Fruit fly (Drosophila melanogaster): ENCODE measurements around the gene CG6324.

The CG6324 gene

dm6 chrX:15475791-15476190 is at the start of gene CG6324:
TSS of gene CG6324 (plus strand) at chrX:15476091.
- TF ChIP-seq acj6 (GFP tag; optimal IDR thresholded peaks at IDR 0.05): no peak
- TF ChIP-seq dsx (GFP tag; optimal IDR thresholded peaks at IDR 0.05; ENCODE audit: poor library complexity, severe bottlenecking): peak; percentile 7

- TF ChIP-seq dsx (GFP tag; optimal IDR thresholded peaks at IDR 0.05; ENCODE audit: poor library complexity, severe bottlenecking) (no peak), Hr4 (GFP tag; optimal IDR thresholded peaks at IDR 0.05) (no peak), Eip93F (GFP tag; optimal IDR thresholded peaks at IDR 0.05) (no peak), Sox102F (GFP tag; optimal IDR thresholded peaks at IDR 0.05) (no peak), CG6163 (GFP tag; IDR thresholded peaks at IDR 0.05) (no peak), dac (GFP tag; optimal IDR thresholded peaks at IDR 0.05) (no peak), svp (GFP tag) (no peak), spab (GFP tag; optimal IDR thresholded peaks at IDR 0.05) (no peak), net (GFP tag; optimal IDR thresholded peaks at IDR 0.05) (no peak)
Measured at dm6 chrX:15441245-15441644, 34.6 kb upstream of the CG6324 start, which contains the start of gene Cngl. TSS of gene Cngl (minus strand) at chrX:15441252.

DNA sequence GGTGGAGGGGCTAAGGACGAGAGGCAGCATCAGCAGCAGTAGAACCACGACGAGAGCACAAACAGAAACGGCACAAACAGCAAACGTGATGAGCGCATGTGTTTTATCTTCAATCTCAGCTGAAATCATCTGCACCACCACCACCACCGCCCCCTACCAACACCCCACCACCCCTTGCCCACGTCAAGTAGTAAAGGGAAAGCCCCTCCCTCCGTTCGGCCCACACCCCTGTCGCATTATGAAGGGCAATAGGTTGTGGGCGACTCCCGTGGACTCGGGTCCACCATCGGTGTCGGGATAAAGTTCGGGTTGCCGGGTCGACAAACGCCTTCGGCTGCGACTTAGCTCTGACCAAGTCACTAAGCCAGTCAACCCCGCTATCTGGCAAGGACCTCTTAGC is 32.4 kb upstream of the CG6324 start:
- TF ChIP-seq Hr39 (GFP tag; optimal IDR thresholded peaks at IDR 0.05) (no peak), CG8319 (GFP tag; optimal IDR thresholded peaks at IDR 0.05) (no peak), CG6276 (GFP tag; optimal IDR thresholded peaks at IDR 0.05) (no peak), cyc (GFP tag; optimal IDR thresholded peaks at IDR 0.05) (no peak), CG11294 (GFP tag; IDR thresholded peaks at IDR 0.05) (no peak), fd85E (GFP tag; optimal IDR thresholded peaks at IDR 0.05) (no peak), CG3919 (GFP tag; optimal IDR thresholded peaks at IDR 0.05) (no peak), fd59A (GFP tag; optimal IDR thresholded peaks at IDR 0.05) (no peak), lz (GFP tag; optimal IDR thresholded peaks at IDR 0.05) (no peak), CG8632 (GFP tag; optimal IDR thresholded peaks at IDR 0.05) (no peak), pdm3 (GFP tag; optimal IDR thresholded peaks at IDR 0.05) (no peak), salr (GFP tag; optimal IDR thresholded peaks at IDR 0.05) (no peak), Eip78C (GFP tag) (no peak), spab (GFP tag; optimal IDR thresholded peaks at IDR 0.05) (no peak), CG34406 (GFP tag; optimal IDR thresholded peaks at IDR 0.05) (no peak), CG6854 (GFP tag; optimal IDR thresholded peaks at IDR 0.05) (no peak), OdsH (GFP tag; optimal IDR thresholded peaks at IDR 0.05) (no peak), CG16779 (tag; optimal IDR thresholded peaks at IDR 0.05) (no peak), CG31627 (GFP tag; optimal IDR thresholded peaks at IDR 0.05) (no peak)

dm6 chrX:15448136-15448535 is 27.8 kb upstream of the CG6324 start:
- TF ChIP-seq svp (GFP tag) (peak; percentile 92), CG31627 (GFP tag; optimal IDR thresholded peaks at IDR 0.05) (no peak)

- TF ChIP-seq CG15336 (GFP tag; IDR thresholded peaks at IDR 0.05) (peak; percentile 17; the same call in 1 of the 2 replicates), Gug (GFP tag; IDR thresholded peaks at IDR 0.05) (0 out of 2 replicates have a peak, but pooled peaks have one; percentile 30), lz (GFP tag; optimal IDR thresholded peaks at IDR 0.05) (no peak), CG7368 (GFP tag; optimal IDR thresholded peaks at IDR 0.05) (no peak), vri (GFP tag; optimal IDR thresholded peaks at IDR 0.05) (no peak), dac (GFP tag; optimal IDR thresholded peaks at IDR 0.05) (no peak), Hr4 (GFP tag; optimal IDR thresholded peaks at IDR 0.05) (peak; percentile 19), eg (GFP tag; IDR thresholded peaks at IDR 0.05) (peak; percentile 32; the same call in 1 of the 3 replicates), CG8632 (GFP tag; optimal IDR thresholded peaks at IDR 0.05) (no peak), CG6163 (GFP tag; IDR thresholded peaks at IDR 0.05) (peak; percentile 34; the same call in 1 of the 3 replicates), achi (GFP tag; optimal IDR thresholded peaks at IDR 0.05) (no peak), CG32006 (GFP tag; optimal IDR thresholded peaks at IDR 0.05) (peak; percentile 30), Ets96B (tag; optimal IDR thresholded peaks at IDR 0.05) (no peak), Smox (GFP tag; optimal IDR thresholded peaks at IDR 0.05) (no peak), Blimp-1 (GFP tag; optimal IDR thresholded peaks at IDR 0.05) (no peak), OdsH (GFP tag; optimal IDR thresholded peaks at IDR 0.05) (peak; percentile 36), Eip78C (GFP tag) (peak; percentile 30), CG34406 (GFP tag; optimal IDR thresholded peaks at IDR 0.05) (no peak), CG31627 (GFP tag; optimal IDR thresholded peaks at IDR 0.05) (no peak), cyc (GFP tag; optimal IDR thresholded peaks at IDR 0.05) (peak; percentile 2), CG1621 (tag; optimal IDR thresholded peaks at IDR 0.05) (no peak), CG8119 (GFP tag; IDR thresholded peaks at IDR 0.05) (no peak), svp (GFP tag) (peak; percentile 50), Hr39 (GFP tag; optimal IDR thresholded peaks at IDR 0.05) (peak; percentile 12), CG6792 (GFP tag; optimal IDR thresholded peaks at IDR 0.05) (no peak), Hr38 (GFP tag; optimal IDR thresholded peaks at IDR 0.05) (no peak), CG16779 (tag; optimal IDR thresholded peaks at IDR 0.05) (no peak), CG6808 (GFP tag; optimal IDR thresholded peaks at IDR 0.05) (no peak), CG11294 (GFP tag; IDR thresholded peaks at IDR 0.05) (no peak)
Measured at dm6 chrX:15448809-15449208, 27.1 kb upstream of the CG6324 start.

Measured in whole organism, prepupa.